Worm (Caenorhabditis elegans) whole organism, L1 larva: ENCODE results near the gene frh-1.

Source experiments
- C16A3.4 ChIP-seq: fragments of 150-350 bp; optimal IDR thresholded peaks from 2 replicates; lab custom pipeline; 2014; ENCODE audit warnings: missing biosample characterization, missing genetic modification characterization
- F16B12.6 ChIP-seq: fragments of 150-350 bp; optimal IDR thresholded peaks from 2 replicates; lab custom pipeline; 2014; ENCODE audit warnings: missing biosample characterization, missing genetic modification characterization
- alr-1 ChIP-seq: fragments of 200-800 bp; sonication (Bioruptor generic); optimal IDR thresholded peaks from 2 replicates; lab custom pipeline; 2018; ENCODE audit warnings: borderline replicate concordance, mild to moderate bottlenecking, missing genetic modification characterization, missing compliant biosample characterization
- blmp-1 ChIP-seq: fragments of 150-350 bp; optimal IDR thresholded peaks from 2 replicates; lab custom pipeline; 2014; ENCODE audit warnings: missing biosample characterization, missing genetic modification characterization
- ceh-8 ChIP-seq: fragments of 200-800 bp; sonication (Bioruptor generic); optimal IDR thresholded peaks from 2 replicates; lab custom pipeline; 2018; ENCODE audit warnings: mild to moderate bottlenecking, missing genetic modification characterization, moderate library complexity, missing compliant biosample characterization
- ces-1 ChIP-seq: fragments of 150-350 bp; optimal IDR thresholded peaks from 2 replicates; lab custom pipeline; 2014; ENCODE audit warnings: missing biosample characterization, missing genetic modification reagents, missing genetic modification characterization
- dsc-1 ChIP-seq: sonication (generic microtip); optimal IDR thresholded peaks from 2 replicates; lab custom pipeline; 2016; ENCODE audit warnings: mild to moderate bottlenecking, missing genetic modification characterization, missing compliant biosample characterization
- efl-1 ChIP-seq, 4 experiments: fragments of 150-350 bp; optimal IDR thresholded peaks in 3 of 4; peaks in 1 of 4; 1 replicate in 1 of 4; 2 replicates in 3 of 4; lab custom pipeline; 2014; ENCODE audit warnings: missing biosample characterization in 2 of 4, missing genetic modification characterization in 2 of 4, missing genetic modification reagents in 2 of 4
- efl-3 ChIP-seq: fragments of 200-800 bp; sonication (Bioruptor generic); optimal IDR thresholded peaks from 2 replicates; lab custom pipeline; 2018; ENCODE audit warnings: mild to moderate bottlenecking, missing genetic modification characterization, missing compliant biosample characterization
- egl-13 ChIP-seq: sonication (generic microtip); optimal IDR thresholded peaks from 2 replicates; lab custom pipeline; 2016; ENCODE audit warnings: missing genotype, missing genetic modification reagents, missing genetic modification characterization, missing compliant biosample characterization
- elt-2 ChIP-seq: sonication (generic microtip); optimal IDR thresholded peaks from 2 replicates; lab custom pipeline; 2016; ENCODE audit warnings: missing genetic modification characterization, mild to moderate bottlenecking, inconsistent platforms, missing compliant biosample characterization, missing genetic modification reagents
- ets-5 ChIP-seq: fragments of 200-800 bp; sonication (Bioruptor generic); IDR thresholded peaks from 2 replicates; pipeline ENCODE4 v1.3.6; 2022; ENCODE audit warnings: missing genetic modification characterization, missing compliant biosample characterization
- fkh-10 ChIP-seq: sonication (generic microtip); optimal IDR thresholded peaks from 2 replicates; lab custom pipeline; 2017; ENCODE audit warnings: missing biosample characterization, missing genetic modification reagents, missing genetic modification characterization
- fkh-4 ChIP-seq: sonication (generic microtip); optimal IDR thresholded peaks from 2 replicates; lab custom pipeline; 2016; ENCODE audit warnings: missing compliant biosample characterization, missing genetic modification characterization, borderline replicate concordance
- fkh-8 ChIP-seq: sonication (generic microtip); optimal IDR thresholded peaks from 2 replicates; lab custom pipeline; 2016; ENCODE audit warnings: mild to moderate bottlenecking, missing genetic modification characterization, missing compliant biosample characterization
- fos-1 ChIP-seq: fragments of 150-350 bp; optimal IDR thresholded peaks from 2 replicates; lab custom pipeline; 2014; ENCODE audit warnings: missing biosample characterization, missing genetic modification characterization
- grh-1 ChIP-seq: fragments of 200-800 bp; sonication (Bioruptor generic); IDR thresholded peaks from 2 replicates; pipeline ENCODE4 v1.3.6; 2022; ENCODE audit warnings: missing genetic modification reagents, missing genetic modification characterization, missing compliant biosample characterization
- hlh-4 ChIP-seq: sonication (generic microtip); optimal IDR thresholded peaks from 2 replicates; lab custom pipeline; 2016; ENCODE audit warnings: mild to moderate bottlenecking, missing genetic modification characterization, missing compliant biosample characterization
- hpl-2 ChIP-seq: fragments of 150-350 bp; optimal IDR thresholded peaks from 2 replicates; lab custom pipeline; 2014; ENCODE audit warnings: missing biosample characterization, missing genetic modification reagents, missing genetic modification characterization
- irx-1 ChIP-seq: sonication (generic microtip); optimal IDR thresholded peaks from 2 replicates; lab custom pipeline; 2016; ENCODE audit warnings: missing genetic modification characterization, missing compliant biosample characterization
- lin-14 ChIP-seq: fragments of 200-800 bp; sonication (Bioruptor generic); optimal IDR thresholded peaks from 2 replicates; lab custom pipeline; 2018; ENCODE audit warnings: mild to moderate bottlenecking, missing genetic modification characterization, moderate library complexity, missing compliant biosample characterization
- lsy-2 ChIP-seq, 2 experiments: fragments of 150-350 bp; optimal IDR thresholded peaks; 2 replicates each; lab custom pipeline; 2014; ENCODE audit warnings: missing biosample characterization in 2 of 2, missing genetic modification characterization in 2 of 2
- mab-9 ChIP-seq: fragments of 200-800 bp; sonication (Bioruptor generic); IDR thresholded peaks from 2 replicates; pipeline ENCODE4 v1.3.6; 2022; ENCODE audit warnings: missing genetic modification reagents, missing genetic modification characterization, missing compliant biosample characterization
- mdl-1 ChIP-seq, 2 experiments: fragments of 150-350 bp; optimal IDR thresholded peaks; 2 replicates each; lab custom pipeline; 2014 to 2017; ENCODE audit warnings: missing biosample characterization in 2 of 2, missing genetic modification characterization in 2 of 2, inconsistent platforms in 1 of 2
- mep-1 ChIP-seq: fragments of 150-350 bp; optimal IDR thresholded peaks from 2 replicates; lab custom pipeline; 2014; ENCODE audit warnings: missing biosample characterization, missing genetic modification characterization
- nhr-12 ChIP-seq: sonication (generic microtip); optimal IDR thresholded peaks from 2 replicates; lab custom pipeline; 2017; ENCODE audit warnings: missing biosample characterization, missing genetic modification characterization
- nhr-19 ChIP-seq: fragments of 200-800 bp; sonication (Bioruptor generic); conservative IDR thresholded peaks from 2 replicates; pipeline ENCODE4 v1.3.6; 2022; ENCODE audit warnings: missing genetic modification characterization, missing compliant biosample characterization
- nhr-20 ChIP-seq: sonication (generic microtip); optimal IDR thresholded peaks from 2 replicates; lab custom pipeline; 2016; ENCODE audit warnings: mild to moderate bottlenecking, missing genetic modification characterization, missing compliant biosample characterization
- nhr-28 ChIP-seq: fragments of 150-350 bp; optimal IDR thresholded peaks from 2 replicates; lab custom pipeline; 2014; ENCODE audit warnings: missing biosample characterization, missing genetic modification characterization
- nhr-47 ChIP-seq: sonication (generic microtip); optimal IDR thresholded peaks from 2 replicates; lab custom pipeline; 2016; ENCODE audit warnings: mild to moderate bottlenecking, missing genetic modification characterization, moderate library complexity, missing compliant biosample characterization
- nhr-71 ChIP-seq: sonication (generic microtip); optimal IDR thresholded peaks from 2 replicates; lab custom pipeline; 2016; ENCODE audit warnings: mild to moderate bottlenecking, missing genetic modification characterization, moderate library complexity, missing compliant biosample characterization
- nhr-76 ChIP-seq: sonication (generic microtip); optimal IDR thresholded peaks from 2 replicates; lab custom pipeline; 2017; ENCODE audit warnings: missing biosample characterization, missing genetic modification characterization
- nhr-84 ChIP-seq: sonication (generic microtip); optimal IDR thresholded peaks from 2 replicates; lab custom pipeline; 2017; ENCODE audit warnings: missing biosample characterization, missing genetic modification characterization
- nhr-85 ChIP-seq: sonication (generic microtip); peaks from one replicate; lab custom pipeline; 2016; ENCODE audit warnings: missing genetic modification characterization, inconsistent platforms, missing compliant biosample characterization
- pag-3 ChIP-seq: sonication (generic microtip); optimal IDR thresholded peaks from 2 replicates; lab custom pipeline; 2017; ENCODE audit warnings: missing genetic modification characterization, mild to moderate bottlenecking, missing compliant biosample characterization, antibody characterized with exemption, borderline replicate concordance; ENCODE audit not compliant: insufficient read depth
- pqm-1 ChIP-seq: sonication (generic microtip); optimal IDR thresholded peaks from 3 replicates; lab custom pipeline; 2017; ENCODE audit warnings: missing biosample characterization, missing genetic modification characterization
- rnt-1 ChIP-seq: sonication (generic microtip); optimal IDR thresholded peaks from 2 replicates; lab custom pipeline; 2016; ENCODE audit warnings: mild to moderate bottlenecking, missing genetic modification characterization, moderate library complexity, missing compliant biosample characterization
- snu-23 ChIP-seq: sonication (generic microtip); optimal IDR thresholded peaks from 2 replicates; lab custom pipeline; 2016; ENCODE audit warnings: missing genetic modification characterization, missing compliant biosample characterization
- swsn-7 ChIP-seq: sonication (generic microtip); optimal IDR thresholded peaks from 2 replicates; lab custom pipeline; 2016; ENCODE audit warnings: missing genetic modification characterization, missing compliant biosample characterization
- unc-86 ChIP-seq: sonication (generic microtip); optimal IDR thresholded peaks from 2 replicates; lab custom pipeline; 2016; ENCODE audit warnings: missing genetic modification characterization, missing compliant biosample characterization
- vab-15 ChIP-seq: sonication (generic microtip); optimal IDR thresholded peaks from 2 replicates; lab custom pipeline; 2017; ENCODE audit warnings: missing genotype, mild to moderate bottlenecking, missing genetic modification characterization, missing compliant biosample characterization
- zag-1 ChIP-seq: fragments of 150-350 bp; optimal IDR thresholded peaks from 2 replicates; lab custom pipeline; 2014; ENCODE audit warnings: missing biosample characterization, missing genetic modification characterization
- ztf-11 ChIP-seq, 2 experiments: sonication (generic microtip); optimal IDR thresholded peaks; 2 replicates each; lab custom pipeline; 2016 to 2017; ENCODE audit warnings: missing genetic modification characterization in 2 of 2, missing biosample characterization in 1 of 2, missing compliant biosample characterization in 1 of 2
- ztf-4 ChIP-seq: fragments of 150-350 bp; optimal IDR thresholded peaks from 2 replicates; lab custom pipeline; 2014; ENCODE audit warnings: missing biosample characterization, missing genetic modification characterization

Gene frh-1

ce11 chrII:5940815-5941214 is 23.6 kb downstream of the frh-1 start, which contains the start of gene F28B12.6:
F28B12.6 (plus strand) TSS chrII:5940863.
- TF ChIP-seq ztf-4 (peak; percentile 8), mab-9 (GFP tag; lab: Robert Waterston, UW) (no peak), rnt-1 (tag; lab: Kevin White, UChicago) (peak; percentile 18), C16A3.4 (tag; lab: Kevin White, UChicago) (no peak), elt-2 (tag; lab: Kevin White, UChicago) (no peak), alr-1 (tag; lab: Kevin White, UChicago) (no peak), mep-1 (tag; lab: Kevin White, UChicago) (no peak), ztf-11 (tag; optimal IDR thresholded peaks at IDR 0.05; lab: Kevin White, UChicago) (no peak), nhr-85 (peak; percentile 3), swsn-7 (tag; lab: Kevin White, UChicago) (no peak), nhr-28 (tag; lab: Kevin White, UChicago) (no peak), efl-1 (optimal IDR thresholded peaks at IDR 0.05; lab: Kevin White, UChicago) (no peak), efl-1 (GFP tag; optimal IDR thresholded peaks at IDR 0.05 in 1 of 2; lab: Kevin White, UChicago) (peak in 1 of 2 experiments; percentile 56), unc-86 (tag; lab: Kevin White, UChicago) (no peak), grh-1 (GFP tag; lab: Robert Waterston, UW) (no peak), fos-1 (tag; lab: Kevin White, UChicago) (no peak)

DNA sequence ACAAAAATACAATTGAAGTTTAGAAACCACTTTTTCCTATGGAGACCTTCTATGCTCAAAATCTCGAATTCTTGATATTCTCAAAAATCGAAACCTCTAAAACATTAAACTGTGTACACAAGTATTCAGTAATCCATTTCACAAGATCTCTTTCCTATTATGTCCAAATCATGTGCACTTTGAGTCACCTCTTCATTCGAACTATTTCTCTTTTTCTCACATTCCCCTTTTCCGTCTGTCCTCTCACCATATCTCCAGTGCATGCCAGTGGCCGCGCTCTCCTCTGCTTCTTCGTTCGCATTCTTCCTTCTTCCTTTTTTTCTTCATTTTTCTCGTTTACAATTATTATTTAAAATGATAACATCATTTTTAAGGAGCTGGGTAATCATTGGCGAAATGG is 25.4 kb downstream of the frh-1 start, which contains the start of gene F28B12.1:
Gene F28B12.1 (plus strand): TSS at position 335 of the 400 bp plus-strand sequence.
- TF ChIP-seq blmp-1 (tag; lab: Kevin White, UChicago) (peak; percentile 0), hpl-2 (GFP tag; lab: Kevin White, UChicago) (no peak), nhr-85 (no peak), nhr-71 (tag; lab: Kevin White, UChicago) (peak; percentile 43), nhr-84 (tag; lab: Kevin White, UChicago) (no peak), lin-14 (peak; percentile 54), snu-23 (GFP tag; lab: Kevin White, UChicago) (peak; percentile 12), fkh-4 (no peak), irx-1 (tag; lab: Kevin White, UChicago) (no peak), egl-13 (tag; lab: Kevin White, UChicago) (no peak), mdl-1 (tag; optimal IDR thresholded peaks at IDR 0.05; lab: Kevin White, UChicago) (no peak), efl-3 (GFP tag; lab: Kevin White, UChicago) (no peak), dsc-1 (peak; percentile 65), lsy-2 (tag; optimal IDR thresholded peaks at IDR 0.05; lab: Kevin White, UChicago) (peak in 1 of 2 experiments; percentile 21), fkh-10 (no peak), vab-15 (tag; lab: Kevin White, UChicago) (no peak), mep-1 (tag; lab: Kevin White, UChicago) (peak; percentile 44), nhr-19 (GFP tag; lab: Robert Waterston, UW) (no peak), fos-1 (tag; lab: Kevin White, UChicago) (no peak), nhr-20 (tag; lab: Kevin White, UChicago) (no peak), F16B12.6 (tag; lab: Kevin White, UChicago) (no peak), ces-1 (GFP tag; lab: Kevin White, UChicago) (no peak), ets-5 (GFP tag; lab: Robert Waterston, UW) (no peak), nhr-12 (no peak), pag-3 (tag; lab: Kevin White, UChicago) (no peak), ztf-4 (no peak), hlh-4 (tag; lab: Kevin White, UChicago) (no peak), pqm-1 (no peak), nhr-76 (no peak), fkh-8 (tag; lab: Kevin White, UChicago) (peak; percentile 86), efl-1 (optimal IDR thresholded peaks at IDR 0.05; lab: Kevin White, UChicago) (peak in 1 of 2 experiments; percentile 9), efl-1 (GFP tag; optimal IDR thresholded peaks at IDR 0.05 in 1 of 2; lab: Kevin White, UChicago) (no peak), ceh-8 (GFP tag; lab: Kevin White, UChicago) (no peak), zag-1 (tag; lab: Kevin White, UChicago) (no peak), nhr-47 (tag; lab: Kevin White, UChicago) (peak; percentile 21)
